Fruit fly (Drosophila melanogaster): Measurements from ENCODE around the gene orb2.

orb2 gene

DNA sequence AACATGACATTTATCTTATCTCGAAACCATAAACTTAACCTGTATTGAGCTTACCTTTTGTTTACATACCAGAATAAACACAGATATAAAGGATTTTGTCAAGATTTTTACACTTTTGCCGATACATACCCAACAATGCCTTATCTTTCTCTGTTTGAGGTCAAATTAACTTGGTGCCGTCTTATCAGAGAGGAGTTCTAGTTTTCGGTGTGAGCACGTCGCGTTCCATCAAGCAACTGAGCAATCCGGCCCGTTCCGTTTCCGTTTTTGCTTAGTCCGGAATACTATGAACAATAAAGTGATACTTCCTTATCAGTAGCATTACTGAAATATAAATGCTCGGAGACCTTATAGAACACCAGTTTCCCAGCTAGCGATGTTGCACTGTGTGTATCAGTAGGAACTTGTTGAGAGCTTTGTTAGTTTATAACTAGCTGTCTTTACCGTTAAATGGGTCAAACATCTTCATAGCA lies 31.6 kb upstream of the orb2 start, which contains the start of gene Galk (continued):
- peak; percentile 49 for TF ChIP-seq CG3281 (GFP tag; optimal IDR thresholded peaks at IDR 0.05)
- TF ChIP-seq CG14050 (GFP tag; IDR thresholded peaks at IDR 0.05) = no peak
- peak; percentile 61; the same call in 1 of the 2 replicates for TF ChIP-seq stc (GFP tag; IDR thresholded peaks at IDR 0.05)
- TF ChIP-seq Neu2 (GFP tag; optimal IDR thresholded peaks at IDR 0.05; ENCODE audit: borderline replicate concordance) = no peak
- TF ChIP-seq CG18764 (GFP tag; optimal IDR thresholded peaks at IDR 0.05) = no peak
- peak; percentile 28 for TF ChIP-seq CG12659 (GFP tag; optimal IDR thresholded peaks at IDR 0.05)
- TF ChIP-seq vvl (GFP tag; IDR thresholded peaks at IDR 0.05) = peak; percentile 66
- no peak for TF ChIP-seq CG10565 (GFP tag; optimal IDR thresholded peaks at IDR 0.05)
- TF ChIP-seq CG30403 (GFP tag; optimal IDR thresholded peaks at IDR 0.05) = peak; percentile 22
- TF ChIP-seq ftz-f1 (GFP tag; optimal IDR thresholded peaks at IDR 0.05) = peak; percentile 78
- peak; percentile 12 for TF ChIP-seq chn (GFP tag; optimal IDR thresholded peaks at IDR 0.05)
- TF ChIP-seq chm (GFP tag; IDR thresholded peaks at IDR 0.05) = 0 out of 2 replicates have a peak, but pooled peaks have one; percentile 60
- no peak; the same call in 1 of the 2 replicates for TF ChIP-seq sens-2 (GFP tag; IDR thresholded peaks at IDR 0.05)
- no peak for TF ChIP-seq Mad (GFP tag; optimal IDR thresholded peaks at IDR 0.05)
- TF ChIP-seq luna (GFP tag; optimal IDR thresholded peaks at IDR 0.05) = peak; percentile 24
- no peak for TF ChIP-seq Tbp (GFP tag; optimal IDR thresholded peaks at IDR 0.05)
- TF ChIP-seq CG9727 (GFP tag; optimal IDR thresholded peaks at IDR 0.05) = peak; percentile 22
- peak; percentile 72 for TF ChIP-seq CG11247 (GFP tag; IDR thresholded peaks at IDR 0.05)
- TF ChIP-seq dimm (GFP tag; IDR thresholded peaks at IDR 0.05) = 0 out of 2 replicates have a peak, but pooled peaks have one; percentile 8
- peak; percentile 16 for TF ChIP-seq vfl (GFP tag; optimal IDR thresholded peaks at IDR 0.05)
- peak; percentile 62 for TF ChIP-seq CG3407 (GFP tag; optimal IDR thresholded peaks at IDR 0.05)
- TF ChIP-seq CG2116 (GFP tag; optimal IDR thresholded peaks at IDR 0.05) = no peak
- peak; percentile 72 for TF ChIP-seq Fer1 (GFP tag; optimal IDR thresholded peaks at IDR 0.05)
- peak; percentile 68 for TF ChIP-seq CG6765 (GFP tag; optimal IDR thresholded peaks at IDR 0.05)
- no peak for TF ChIP-seq CkIIα-i1 (GFP tag; IDR thresholded peaks at IDR 0.05)
- TF ChIP-seq CG10959 (GFP tag; IDR thresholded peaks at IDR 0.05) = peak; percentile 30; the same call in 1 of the 2 replicates
- TF ChIP-seq shn (GFP tag; optimal IDR thresholded peaks at IDR 0.05) = peak; percentile 55
- TF ChIP-seq ssp (GFP tag; IDR thresholded peaks at IDR 0.05) = peak; percentile 26; the same call in 1 of the 2 replicates
- TF ChIP-seq insv (GFP tag; optimal IDR thresholded peaks at IDR 0.05) = no peak
- TF ChIP-seq PHDP (tag; optimal IDR thresholded peaks at IDR 0.05) = peak; percentile 52
- TF ChIP-seq CG16863 (GFP tag; optimal IDR thresholded peaks at IDR 0.05) = peak; percentile 51
- TF ChIP-seq Awh (GFP tag; IDR thresholded peaks at IDR 0.05) = no peak
- no peak for TF ChIP-seq CG15696 (tag; optimal IDR thresholded peaks at IDR 0.05)
- TF ChIP-seq fd64A (GFP tag; optimal IDR thresholded peaks at IDR 0.05) = peak; percentile 83
- TF ChIP-seq pros (GFP tag; optimal IDR thresholded peaks at IDR 0.05) = no peak
- no peak for TF ChIP-seq CG2875 (GFP tag; optimal IDR thresholded peaks at IDR 0.05)
- TF ChIP-seq h (optimal IDR thresholded peaks at IDR 0.05) = no peak
- TF ChIP-seq Antp (GFP tag; optimal IDR thresholded peaks at IDR 0.05) = peak; percentile 64
- TF ChIP-seq CG13296 (GFP tag; optimal IDR thresholded peaks at IDR 0.05) = peak; percentile 78
- TF ChIP-seq CG17186 (GFP tag; optimal IDR thresholded peaks at IDR 0.05) = no peak
- TF ChIP-seq CG11696 (GFP tag; IDR thresholded peaks at IDR 0.05) = peak; percentile 54; the same call in 1 of the 2 replicates
- peak; percentile 39 for TF ChIP-seq tup (GFP tag; optimal IDR thresholded peaks at IDR 0.05)
- TF ChIP-seq pum (GFP tag; optimal IDR thresholded peaks at IDR 0.05) = no peak
- TF ChIP-seq lmd (GFP tag; IDR thresholded peaks at IDR 0.05) = peak; percentile 81
- TF ChIP-seq sc (optimal IDR thresholded peaks at IDR 0.05) = no peak
- peak; percentile 2 for TF ChIP-seq sc (GFP tag; optimal IDR thresholded peaks at IDR 0.05)
- TF ChIP-seq Six4 (GFP tag; optimal IDR thresholded peaks at IDR 0.05) = peak; percentile 18
- no peak for TF ChIP-seq disco-r (GFP tag; optimal IDR thresholded peaks at IDR 0.05)
- no peak for TF ChIP-seq dmrt11E (tag; optimal IDR thresholded peaks at IDR 0.05)
- TF ChIP-seq pnt (GFP tag; optimal IDR thresholded peaks at IDR 0.05) = no peak
- TF ChIP-seq Hey (tag; optimal IDR thresholded peaks at IDR 0.05) = peak; percentile 11
- TF ChIP-seq ems (GFP tag; optimal IDR thresholded peaks at IDR 0.05) = peak; percentile 30

Measured in whole organism, embryonic.